Worm (Caenorhabditis elegans) whole organism, late embryonic: ENCODE data around the gene ddx-19.

Source experiments
- T23F11.4 ChIP-seq: fragments of 200-800 bp; sonication (Bioruptor generic); optimal IDR thresholded peaks from 2 replicates; lab custom pipeline; 2018; ENCODE audit warnings: mild to moderate bottlenecking, missing genetic modification characterization, missing compliant biosample characterization
- ama-1 ChIP-seq: fragments of 150-350 bp; optimal IDR thresholded peaks from 2 replicates; lab custom pipeline; 2014
- ceh-14 ChIP-seq: sonication (generic microtip); optimal IDR thresholded peaks from 2 replicates; lab custom pipeline; 2016; ENCODE audit warnings: missing genotype, missing genetic modification characterization, missing compliant biosample characterization
- ceh-48 ChIP-seq: sonication (generic microtip); optimal IDR thresholded peaks from 2 replicates; lab custom pipeline; 2016; ENCODE audit warnings: missing genetic modification characterization, inconsistent platforms, missing compliant biosample characterization
- elt-2 ChIP-seq: sonication (generic microtip); optimal IDR thresholded peaks from 2 replicates; lab custom pipeline; 2016; ENCODE audit warnings: missing genetic modification reagents, missing genetic modification characterization, missing compliant biosample characterization
- hlh-30 ChIP-seq: sonication (generic microtip); optimal IDR thresholded peaks from 2 replicates; lab custom pipeline; 2017; ENCODE audit warnings: antibody characterized with exemption, missing genetic modification characterization, missing compliant biosample characterization; ENCODE audit not compliant: insufficient read depth
- sox-2 ChIP-seq: fragments of 200-800 bp; sonication (Bioruptor generic); IDR thresholded peaks from 2 replicates; pipeline ENCODE4 v1.3.6; 2022; ENCODE audit warnings: missing genetic modification reagents, missing genetic modification characterization, missing compliant biosample characterization
- tbx-7 ChIP-seq: sonication (generic microtip); optimal IDR thresholded peaks from 2 replicates; lab custom pipeline; 2016; ENCODE audit warnings: missing genotype, missing genetic modification characterization, missing compliant biosample characterization
- unc-86 ChIP-seq: sonication (generic microtip); optimal IDR thresholded peaks from 2 replicates; lab custom pipeline; 2016; ENCODE audit warnings: missing genetic modification characterization, missing compliant biosample characterization

ce11 chrII:8853238-8853637, 31.5 kb upstream of the ddx-19 start:
- TF ChIP-seq hlh-30 (tag; lab: Kevin White, UChicago) = no peak
- no peak for TF ChIP-seq ceh-48 (tag; lab: Kevin White, UChicago)
- TF ChIP-seq T23F11.4 (GFP tag; lab: Kevin White, UChicago) = no peak
- TF ChIP-seq sox-2 (GFP tag; lab: Robert Waterston, UW) = no peak
- TF ChIP-seq ceh-14 (tag; lab: Kevin White, UChicago) = no peak
- no peak for TF ChIP-seq elt-2 (tag; lab: Kevin White, UChicago)
- no peak for TF ChIP-seq tbx-7 (tag; lab: Kevin White, UChicago)
- TF ChIP-seq unc-86 = no peak
- TF ChIP-seq ama-1 (lab: Kevin White, UChicago) = no peak
